Fruit fly (Drosophila melanogaster) whole organism, embryonic: ENCODE results near the gene nuf.

Experiments
- Asciz ChIP-seq: fragments of 200-800 bp; sonication (Bioruptor generic); optimal IDR thresholded peaks from 2 replicates; lab custom pipeline; 2017; ENCODE audit warnings: missing biosample characterization, mild to moderate bottlenecking, missing genetic modification characterization, missing genetic modification reagents
- Bgb ChIP-seq: fragments of 200-800 bp; sonication (Bioruptor generic); IDR thresholded peaks from 2 replicates; pipeline ENCODE4 v1.3.6; 2022; ENCODE audit warnings: missing biosample characterization, missing genetic modification characterization; ENCODE audit not compliant: partially characterized antibody
- Blimp-1 ChIP-seq: fragments of 200-800 bp; sonication (Bioruptor generic); optimal IDR thresholded peaks from 3 replicates; lab custom pipeline; 2018; ENCODE audit warnings: missing biosample characterization, missing genetic modification characterization, mild to moderate bottlenecking, moderate library complexity, missing genetic modification reagents
- CG10267 ChIP-seq: fragments of 200-800 bp; sonication (Bioruptor generic); optimal IDR thresholded peaks from 2 replicates; lab custom pipeline; 2018; ENCODE audit warnings: missing biosample characterization, mild to moderate bottlenecking, missing genetic modification characterization, moderate library complexity
- CG1529 ChIP-seq: fragments of 200-800 bp; sonication (Bioruptor generic); optimal IDR thresholded peaks from 3 replicates; lab custom pipeline; 2018; ENCODE audit warnings: missing biosample characterization, missing genetic modification characterization
- CG34376 ChIP-seq: fragments of 200-800 bp; sonication (Bioruptor generic); optimal IDR thresholded peaks from 2 replicates; lab custom pipeline; 2018; ENCODE audit warnings: missing biosample characterization, mild to moderate bottlenecking, missing genetic modification characterization
- CG4820 ChIP-seq: fragments of 200-800 bp; sonication (Bioruptor generic); optimal IDR thresholded peaks from 3 replicates; lab custom pipeline; 2016; ENCODE audit warnings: missing biosample characterization, missing genetic modification characterization
- CG7357 ChIP-seq: fragments of 200-800 bp; sonication (Bioruptor generic); IDR thresholded peaks from 3 replicates; pipeline ENCODE4 v1.3.6; 2022; ENCODE audit warnings: missing biosample characterization, missing genetic modification characterization
- CG9609 ChIP-seq: fragments of 200-800 bp; sonication (Bioruptor generic); optimal IDR thresholded peaks from 3 replicates; lab custom pipeline; 2016; ENCODE audit warnings: missing biosample characterization, missing genetic modification characterization
- CTCF ChIP-seq: fragments of 200-800 bp; sonication (Bioruptor generic); optimal IDR thresholded peaks from 2 replicates; lab custom pipeline; 2017; ENCODE audit warnings: missing biosample characterization, mild to moderate bottlenecking, missing genetic modification characterization, moderate library complexity
- br ChIP-seq: fragments of >200 bp; optimal IDR thresholded peaks from 2 replicates; lab custom pipeline; 2017
- fd96Cb ChIP-seq: fragments of 200-800 bp; sonication (Bioruptor generic); optimal IDR thresholded peaks from 2 replicates; lab custom pipeline; 2018; ENCODE audit warnings: missing biosample characterization, mild to moderate bottlenecking, missing genetic modification characterization, moderate library complexity

- TF ChIP-seq Blimp-1 (GFP tag; lab: Kevin White, UChicago) (no peak), CTCF (peak; percentile 95), CG4820 (GFP tag; lab: Kevin White, UChicago) (no peak), Bgb (GFP tag; lab: Robert Waterston, UW) (no peak), fd96Cb (tag; lab: Kevin White, UChicago) (no peak), CG1529 (no peak), br (no peak), CG10267 (no peak), CG34376 (no peak), CG9609 (GFP tag; lab: Kevin White, UChicago) (no peak), Asciz (GFP tag; lab: Kevin White, UChicago) (no peak), CG7357 (GFP tag; lab: Robert Waterston, UW) (no peak)
Observed at dm6 chr3L:14235820-14236219, 45.1 kb downstream of the nuf start, which contains the start of gene CG34244.
